Worm (Caenorhabditis elegans) whole organism, early embryonic: ENCODE results near the gene srm-4.

ENCODE experiments used
- F13C5.2 ChIP-seq: sonication (generic microtip); optimal IDR thresholded peaks from 2 replicates; lab custom pipeline; 2017; ENCODE audit warnings: mild to moderate bottlenecking, missing genetic modification characterization, inconsistent platforms, missing compliant biosample characterization
- ama-1 ChIP-seq: fragments of 150-350 bp; optimal IDR thresholded peaks from 2 replicates; lab custom pipeline; 2014
- ceh-36 ChIP-seq: sonication (generic microtip); optimal IDR thresholded peaks from 2 replicates; lab custom pipeline; 2016; ENCODE audit warnings: missing genetic modification characterization, inconsistent platforms, missing compliant biosample characterization
- hmbx-1 ChIP-seq: sonication (generic microtip); optimal IDR thresholded peaks from 2 replicates; lab custom pipeline; 2016; ENCODE audit warnings: mild to moderate bottlenecking, missing genetic modification characterization, missing compliant biosample characterization

DNA sequence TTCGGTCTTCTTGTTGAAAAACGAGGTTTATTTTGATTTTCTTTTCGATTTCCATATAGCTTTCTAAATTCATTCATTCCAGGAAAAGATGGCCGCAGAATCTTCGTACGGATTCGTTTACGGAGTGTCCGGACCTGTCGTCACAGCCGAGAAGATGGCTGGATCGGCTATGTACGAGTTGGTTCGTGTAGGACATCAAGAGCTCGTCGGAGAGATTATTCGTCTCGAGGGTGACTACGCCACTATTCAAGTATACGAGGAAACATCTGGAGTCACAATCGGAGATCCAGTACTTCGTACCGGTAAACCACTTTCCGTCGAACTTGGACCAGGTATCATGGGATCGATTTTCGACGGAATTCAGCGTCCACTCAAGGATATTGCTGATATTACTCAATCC is 18.4 kb downstream of the srm-4 start, which contains the start of gene vha-13:
- TF ChIP-seq F13C5.2 (tag; lab: Kevin White, UChicago) (no peak), hmbx-1 (tag; lab: Kevin White, UChicago) (no peak), ama-1 (lab: Kevin White, UChicago) (no peak), ceh-36 (no peak)
